Fruit fly (Drosophila melanogaster): ENCODE measurements around the gene Mcm10.
A peak's percentile ranks its signal among the peaks of the same experiment; 100 is the strongest.

Gene Mcm10

dm6 chr2L:21149053-21149452, 30.7 kb upstream of the Mcm10 start (continued):
- TF ChIP-seq chm (GFP tag; IDR thresholded peaks at IDR 0.05) (peak; percentile 33; the same call in 1 of the 2 replicates), CG3847 (GFP tag; IDR thresholded peaks at IDR 0.05) (peak; percentile 63), Awh (GFP tag; IDR thresholded peaks at IDR 0.05) (no peak), Hr3 (GFP tag; optimal IDR thresholded peaks at IDR 0.05) (peak; percentile 41), sens (GFP tag) (peak; percentile 31), CG3995 (GFP tag; optimal IDR thresholded peaks at IDR 0.05) (no peak), bowl (GFP tag; IDR thresholded peaks at IDR 0.05) (no peak), CG15479 (GFP tag; optimal IDR thresholded peaks at IDR 0.05) (no peak), CG8765 (GFP tag; IDR thresholded peaks at IDR 0.05) (no peak), tgo (GFP tag; IDR thresholded peaks at IDR 0.05) (peak; percentile 42; the same call in 1 of the 3 replicates), pb (GFP tag; optimal IDR thresholded peaks at IDR 0.05) (no peak), CG4820 (GFP tag; optimal IDR thresholded peaks at IDR 0.05) (peak; percentile 6), Sry-β (GFP tag; optimal IDR thresholded peaks at IDR 0.05) (no peak), CG8924 (tag; optimal IDR thresholded peaks at IDR 0.05) (peak; percentile 60), CG10267 (tag; optimal IDR thresholded peaks at IDR 0.05) (peak; percentile 66), CG12942 (GFP tag; optimal IDR thresholded peaks at IDR 0.05) (peak; percentile 30), wek (GFP tag; optimal IDR thresholded peaks at IDR 0.05) (no peak), Aef1 (GFP tag; IDR thresholded peaks at IDR 0.05) (peak; percentile 32; the same call in 1 of the 3 replicates), cas (GFP tag; IDR thresholded peaks at IDR 0.05) (no peak), bcd (GFP tag; optimal IDR thresholded peaks at IDR 0.05) (no peak), CG13296 (GFP tag; optimal IDR thresholded peaks at IDR 0.05) (peak; percentile 59), CG7786 (GFP tag; optimal IDR thresholded peaks at IDR 0.05) (no peak), ap (GFP tag; IDR thresholded peaks at IDR 0.05) (peak; percentile 13; the same call in 1 of the 2 replicates), pita (GFP tag; optimal IDR thresholded peaks at IDR 0.05) (no peak), CG30020 (tag; optimal IDR thresholded peaks at IDR 0.05) (peak; percentile 59), NC2β (GFP tag; optimal IDR thresholded peaks at IDR 0.05) (no peak), CG7963 (GFP tag; IDR thresholded peaks at IDR 0.05; ENCODE audit: partially characterized antibody) (peak; percentile 39; the same call in 1 of the 3 replicates), E2f2 (GFP tag; IDR thresholded peaks at IDR 0.05) (peak; percentile 91), ranshi (GFP tag; IDR thresholded peaks at IDR 0.05) (0 out of 2 replicates have a peak, but pooled peaks have one; percentile 30), Hr78 (GFP tag; optimal IDR thresholded peaks at IDR 0.05) (no peak), Hey (tag; optimal IDR thresholded peaks at IDR 0.05) (no peak), lmd (GFP tag; IDR thresholded peaks at IDR 0.05) (peak; percentile 41; the same call in 1 of the 2 replicates), Bgb (GFP tag; IDR thresholded peaks at IDR 0.05; ENCODE audit: partially characterized antibody) (peak; percentile 72; the same call in 1 of the 2 replicates), CG2889 (GFP tag; IDR thresholded peaks at IDR 0.05) (no peak), pros (GFP tag; optimal IDR thresholded peaks at IDR 0.05) (no peak), unc-4 (GFP tag; IDR thresholded peaks at IDR 0.05; ENCODE audit: partially characterized antibody) (peak; percentile 77), Dek (tag; optimal IDR thresholded peaks at IDR 0.05) (peak; percentile 32), CG32767 (GFP tag; IDR thresholded peaks at IDR 0.05) (peak; percentile 11; the same call in 1 of the 2 replicates), zfh2 (GFP tag; optimal IDR thresholded peaks at IDR 0.05) (no peak), tap (tag; optimal IDR thresholded peaks at IDR 0.05) (peak; percentile 31), CG6175 (GFP tag; IDR thresholded peaks at IDR 0.05) (no peak), scrt (GFP tag; optimal IDR thresholded peaks at IDR 0.05) (peak; percentile 20), H2.0 (GFP tag; IDR thresholded peaks at IDR 0.05) (no peak), CG10366 (GFP tag; IDR thresholded peaks at IDR 0.05) (peak; percentile 32), Scr (GFP tag; IDR thresholded peaks at IDR 0.05; ENCODE audit: partially characterized antibody) (peak; percentile 67), sd (tag; optimal IDR thresholded peaks at IDR 0.05) (no peak), CG2199 (GFP tag; IDR thresholded peaks at IDR 0.05) (no peak; the same call in 2 of the 3 replicates), CG7839 (tag; optimal IDR thresholded peaks at IDR 0.05) (peak; percentile 75), bbx (GFP tag; IDR thresholded peaks at IDR 0.05; ENCODE audit: partially characterized antibody) (peak; percentile 58; the same call in 1 of the 2 replicates), CG15601 (tag; optimal IDR thresholded peaks at IDR 0.05) (peak; percentile 29), cwo (GFP tag; optimal IDR thresholded peaks at IDR 0.05) (no peak)
